Fruit fly (Drosophila melanogaster): ENCODE results near the gene CG14810.

The CG14810 gene

dm6 chrX:1858867-1859266 lies 38.7 kb upstream of the CG14810 start, which contains the start of gene Lamtor5 (continued):
- TF ChIP-seq PHDP (tag; optimal IDR thresholded peaks at IDR 0.05) = peak; percentile 40
- TF ChIP-seq CG4424 (GFP tag; optimal IDR thresholded peaks at IDR 0.05) = no peak
- no peak for TF ChIP-seq CG8944 (GFP tag; optimal IDR thresholded peaks at IDR 0.05)
- TF ChIP-seq CG17361 (GFP tag; IDR thresholded peaks at IDR 0.05) = peak; percentile 43; the same call in 1 of the 3 replicates
- no peak for TF ChIP-seq CG10147 (GFP tag; optimal IDR thresholded peaks at IDR 0.05)
- TF ChIP-seq dati (GFP tag; IDR thresholded peaks at IDR 0.05) = no peak
- no peak for TF ChIP-seq Adf1 (GFP tag; IDR thresholded peaks at IDR 0.05)
- TF ChIP-seq CG1233 (GFP tag; optimal IDR thresholded peaks at IDR 0.05) = no peak
- peak; percentile 29 for TF ChIP-seq slp2 (GFP tag; optimal IDR thresholded peaks at IDR 0.05)
- peak; percentile 56 for TF ChIP-seq CG17829 (tag; optimal IDR thresholded peaks at IDR 0.05)
- TF ChIP-seq CG1602 (GFP tag; optimal IDR thresholded peaks at IDR 0.05) = no peak
- TF ChIP-seq CG12744 (GFP tag; optimal IDR thresholded peaks at IDR 0.05) = peak; percentile 24
- TF ChIP-seq bowl (GFP tag; IDR thresholded peaks at IDR 0.05) = no peak
- TF ChIP-seq CG12942 (GFP tag; optimal IDR thresholded peaks at IDR 0.05) = no peak
- no peak for TF ChIP-seq CG11247 (GFP tag; IDR thresholded peaks at IDR 0.05)
- TF ChIP-seq Vsx1 (GFP tag; optimal IDR thresholded peaks at IDR 0.05) = no peak
- TF ChIP-seq pb (GFP tag; optimal IDR thresholded peaks at IDR 0.05) = no peak
- no peak for TF ChIP-seq CG17568 (GFP tag; optimal IDR thresholded peaks at IDR 0.05)
- TF ChIP-seq bigmax (GFP tag; optimal IDR thresholded peaks at IDR 0.05) = no peak
- peak; percentile 14 for TF ChIP-seq fu2 (GFP tag; optimal IDR thresholded peaks at IDR 0.05)
- peak; percentile 15 for TF ChIP-seq CG15696 (tag; optimal IDR thresholded peaks at IDR 0.05)
- TF ChIP-seq Dbx (GFP tag; IDR thresholded peaks at IDR 0.05) = 0 out of 3 replicates have a peak, but pooled peaks have one; percentile 34
- TF ChIP-seq hth (optimal IDR thresholded peaks at IDR 0.05) = no peak
- TF ChIP-seq CG2889 (GFP tag; IDR thresholded peaks at IDR 0.05) = no peak
- TF ChIP-seq gro (GFP tag; optimal IDR thresholded peaks at IDR 0.05) = peak; percentile 23
- no peak for TF ChIP-seq CG14860 (GFP tag; IDR thresholded peaks at IDR 0.05; ENCODE audit: partially characterized antibody)
- peak; percentile 32 for TF ChIP-seq CG6854 (GFP tag; optimal IDR thresholded peaks at IDR 0.05)
- peak; percentile 54 for TF ChIP-seq CG31441 (GFP tag; IDR thresholded peaks at IDR 0.05)
- no peak for TF ChIP-seq Oaz (GFP tag; IDR thresholded peaks at IDR 0.05)
- TF ChIP-seq crp (GFP tag; optimal IDR thresholded peaks at IDR 0.05) = no peak
- no peak for TF ChIP-seq prd (optimal IDR thresholded peaks at IDR 0.05)
- TF ChIP-seq prd (GFP tag; IDR thresholded peaks at IDR 0.05) = 0 out of 3 replicates have a peak, but pooled peaks have one; percentile 40
- no peak for TF ChIP-seq Hr78 (GFP tag; optimal IDR thresholded peaks at IDR 0.05)
- TF ChIP-seq CG12769 (tag; optimal IDR thresholded peaks at IDR 0.05) = no peak
- TF ChIP-seq CG7839 (tag; optimal IDR thresholded peaks at IDR 0.05) = peak; percentile 56
- TF ChIP-seq HmgD (GFP tag; optimal IDR thresholded peaks at IDR 0.05) = no peak
- peak; percentile 14 for TF ChIP-seq CG9817 (tag; optimal IDR thresholded peaks at IDR 0.05)
- TF ChIP-seq CG17328 (GFP tag; IDR thresholded peaks at IDR 0.05) = 0 out of 2 replicates have a peak, but pooled peaks have one; percentile 39
- TF ChIP-seq Elba2 (GFP tag; optimal IDR thresholded peaks at IDR 0.05) = no peak
- no peak for TF ChIP-seq CG14667 (GFP tag; IDR thresholded peaks at IDR 0.05)
- TF ChIP-seq CG17385 (GFP tag; optimal IDR thresholded peaks at IDR 0.05) = peak; percentile 33
- peak; percentile 52; the same call in 2 of the 3 replicates for TF ChIP-seq CG34224 (GFP tag; IDR thresholded peaks at IDR 0.05; ENCODE audit: partially characterized antibody)
- peak; percentile 61 for TF ChIP-seq sob (GFP tag; IDR thresholded peaks at IDR 0.05)
- no peak for TF ChIP-seq HLHmδ (GFP tag; optimal IDR thresholded peaks at IDR 0.05)
- peak; percentile 26 for TF ChIP-seq CG7556 (GFP tag; optimal IDR thresholded peaks at IDR 0.05)
- peak; percentile 29 for TF ChIP-seq Nf-YC (tag; optimal IDR thresholded peaks at IDR 0.05)
- no peak for TF ChIP-seq CG3407 (GFP tag; optimal IDR thresholded peaks at IDR 0.05)
- TF ChIP-seq CG16779 (GFP tag; IDR thresholded peaks at IDR 0.05) = peak; percentile 28; the same call in 1 of the 2 replicates
- peak; percentile 60 for TF ChIP-seq lilli (GFP tag; optimal IDR thresholded peaks at IDR 0.05)
- peak; percentile 55 for TF ChIP-seq grau (tag; optimal IDR thresholded peaks at IDR 0.05)
- TF ChIP-seq Sry-β (GFP tag; optimal IDR thresholded peaks at IDR 0.05) = no peak

Measured in whole organism, embryonic.